Worm (Caenorhabditis elegans): ENCODE results near the gene msp-40.

ce11 chrII:4869793-4870343 lies 44.7 kb downstream of the msp-40 start:
- no peak for TF ChIP-seq flt-1 (GFP tag; IDR thresholded peaks at IDR 0.05)
- TF ChIP-seq ztf-23 (GFP tag; IDR thresholded peaks at IDR 0.05): no peak
- no peak for TF ChIP-seq ref-1 (GFP tag; conservative IDR thresholded peaks at IDR 0.05)
- TF ChIP-seq tab-1 (GFP tag; IDR thresholded peaks at IDR 0.05): no peak
- no peak for TF ChIP-seq ztf-29 (GFP tag; IDR thresholded peaks at IDR 0.05)
- TF ChIP-seq cog-1 (tag; optimal IDR thresholded peaks at IDR 0.05): no peak
